Fruit fly (Drosophila melanogaster): ENCODE measurements around the gene Set.

Set gene

DNA sequence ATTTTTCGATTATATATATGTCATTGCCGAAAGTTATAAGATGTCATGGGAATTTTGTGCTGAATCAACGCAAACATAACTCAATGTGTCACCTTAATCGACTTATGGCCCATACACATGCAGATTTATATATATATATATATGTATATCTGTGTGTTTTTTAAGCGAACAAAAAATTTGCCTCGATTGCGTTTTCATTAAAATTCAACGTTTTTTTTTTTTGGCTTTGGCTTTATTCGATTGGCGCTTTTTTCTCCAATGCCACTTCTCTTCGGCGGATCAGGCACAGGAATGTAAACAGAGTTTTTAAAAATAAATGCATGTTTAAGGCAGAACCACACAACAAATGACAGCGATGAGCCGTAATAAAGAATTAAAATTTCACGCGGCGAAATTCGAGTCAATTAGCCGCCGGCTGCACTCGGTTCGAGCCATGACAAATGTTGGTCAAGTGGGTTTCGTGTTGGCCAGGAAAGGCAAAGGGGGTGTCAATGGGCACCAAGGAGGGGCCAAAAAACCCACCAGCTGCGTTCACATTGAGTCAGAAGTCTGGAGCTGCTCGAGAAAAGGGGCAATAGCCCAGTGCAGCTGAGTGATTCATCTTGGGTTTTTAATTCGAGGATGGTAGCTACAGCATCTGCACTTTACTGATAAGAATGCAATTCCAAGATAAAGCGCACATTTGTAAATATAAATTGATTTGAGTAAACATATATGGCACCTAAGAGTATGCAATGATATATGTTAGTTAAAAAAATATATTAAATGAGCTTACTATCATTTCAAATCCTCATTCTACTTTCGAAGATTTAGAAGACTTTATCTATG, 19.8 kb downstream of the Set start:
- 0 out of 3 replicates have a peak, but pooled peaks have one; percentile 19 for TF ChIP-seq C15 (GFP tag; IDR thresholded peaks at IDR 0.05)
- TF ChIP-seq fd64A (GFP tag; optimal IDR thresholded peaks at IDR 0.05) = no peak
- TF ChIP-seq Dad (GFP tag; optimal IDR thresholded peaks at IDR 0.05) = no peak
- 0 out of 3 replicates have a peak, but pooled peaks have one; percentile 22 for TF ChIP-seq Dbx (GFP tag; IDR thresholded peaks at IDR 0.05)
- TF ChIP-seq knrl (GFP tag; IDR thresholded peaks at IDR 0.05; ENCODE audit: partially characterized antibody) = no peak

DNA sequence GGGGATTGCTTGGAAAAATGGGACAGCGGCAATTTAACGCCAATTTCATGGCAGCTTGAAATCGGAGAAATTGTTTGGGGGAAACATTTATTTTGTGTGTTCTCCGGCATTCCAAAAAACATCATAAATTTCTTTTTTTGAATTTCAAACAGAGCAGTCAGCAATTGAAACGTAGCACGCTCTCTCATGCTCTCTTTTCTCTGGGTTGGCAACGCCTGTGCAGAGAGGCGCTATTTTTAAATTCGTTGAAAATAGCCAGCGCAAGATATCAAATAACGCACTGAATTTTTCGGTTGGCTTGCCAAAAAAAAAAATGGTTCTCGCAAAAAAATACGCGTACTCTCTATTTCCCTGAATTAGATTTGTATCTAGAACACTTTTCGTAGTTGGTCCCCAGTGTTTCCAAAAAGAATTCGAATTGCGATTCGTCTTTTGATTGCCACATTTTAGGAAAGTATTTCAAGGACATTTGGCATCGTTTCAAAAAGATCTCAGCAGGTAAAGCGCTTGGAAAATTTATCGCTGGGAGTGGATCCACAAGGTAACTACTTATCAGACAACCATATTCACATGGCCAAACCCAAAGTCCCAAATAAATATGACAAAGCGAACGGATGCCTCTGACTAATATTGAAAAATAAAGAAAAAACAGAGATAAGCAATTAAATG, 22.8 kb downstream of the Set start:
- TF ChIP-seq CG30403 (GFP tag; optimal IDR thresholded peaks at IDR 0.05) = no peak
- TF ChIP-seq BEAF-32 (GFP tag; optimal IDR thresholded peaks at IDR 0.05) = peak; percentile 10
- no peak for TF ChIP-seq mam (GFP tag; optimal IDR thresholded peaks at IDR 0.05)
- TF ChIP-seq Sox100B (GFP tag; optimal IDR thresholded peaks at IDR 0.05) = no peak
- TF ChIP-seq hb (GFP tag; IDR thresholded peaks at IDR 0.05; ENCODE audit: partially characterized antibody) = no peak
- no peak for TF ChIP-seq nom (GFP tag; optimal IDR thresholded peaks at IDR 0.05)
- peak; percentile 13 for TF ChIP-seq p53 (GFP tag; optimal IDR thresholded peaks at IDR 0.05)
- TF ChIP-seq Camta (GFP tag; optimal IDR thresholded peaks at IDR 0.05) = no peak
- peak; percentile 37 for TF ChIP-seq trem (tag; optimal IDR thresholded peaks at IDR 0.05)
- TF ChIP-seq dati (GFP tag; IDR thresholded peaks at IDR 0.05) = no peak
- TF ChIP-seq CG17328 (GFP tag; IDR thresholded peaks at IDR 0.05) = no peak
- TF ChIP-seq pros (GFP tag; optimal IDR thresholded peaks at IDR 0.05) = no peak
- TF ChIP-seq CG6175 (GFP tag; IDR thresholded peaks at IDR 0.05) = no peak
- TF ChIP-seq Sin3A (optimal IDR thresholded peaks at IDR 0.05) = no peak
- no peak for TF ChIP-seq Mrtf (GFP tag; IDR thresholded peaks at IDR 0.05)
- no peak for TF ChIP-seq Optix (GFP tag; IDR thresholded peaks at IDR 0.05)
- peak in 1 of 2 experiments; percentile 64 for TF ChIP-seq eve (GFP tag; optimal IDR thresholded peaks at IDR 0.05)
- TF ChIP-seq CG33557 (GFP tag; optimal IDR thresholded peaks at IDR 0.05) = no peak
- no peak for TF ChIP-seq CG6683 (GFP tag; optimal IDR thresholded peaks at IDR 0.05)
- peak; percentile 16 for TF ChIP-seq zen (tag; optimal IDR thresholded peaks at IDR 0.05)
- TF ChIP-seq NFAT (GFP tag; IDR thresholded peaks at IDR 0.05) = no peak
- TF ChIP-seq wdn (GFP tag; IDR thresholded peaks at IDR 0.05) = no peak
- peak; percentile 25 for TF ChIP-seq Hand (GFP tag; optimal IDR thresholded peaks at IDR 0.05)
- TF ChIP-seq klu (GFP tag; IDR thresholded peaks at IDR 0.05) = no peak
- no peak for TF ChIP-seq CG31441 (GFP tag; IDR thresholded peaks at IDR 0.05)
- no peak for TF ChIP-seq odd (GFP tag; optimal IDR thresholded peaks at IDR 0.05)
- TF ChIP-seq CrebB (tag; optimal IDR thresholded peaks at IDR 0.05) = no peak
- TF ChIP-seq CG17361 (GFP tag; IDR thresholded peaks at IDR 0.05) = no peak
- TF ChIP-seq jumu (GFP tag; optimal IDR thresholded peaks at IDR 0.05) = no peak
- TF ChIP-seq NC2α (GFP tag; optimal IDR thresholded peaks at IDR 0.05) = no peak
- no peak for TF ChIP-seq hbn (GFP tag; IDR thresholded peaks at IDR 0.05; ENCODE audit: partially characterized antibody)
- no peak for TF ChIP-seq CG4820 (GFP tag; optimal IDR thresholded peaks at IDR 0.05)
- TF ChIP-seq br (optimal IDR thresholded peaks at IDR 0.05) = no peak
- no peak for TF ChIP-seq CG3407 (GFP tag; optimal IDR thresholded peaks at IDR 0.05)
- no peak for TF ChIP-seq slou (GFP tag; optimal IDR thresholded peaks at IDR 0.05)
- TF ChIP-seq CkIIα-i1 (GFP tag; IDR thresholded peaks at IDR 0.05) = no peak
- peak; percentile 22 for TF ChIP-seq CG12659 (GFP tag; optimal IDR thresholded peaks at IDR 0.05)
- TF ChIP-seq Aef1 (GFP tag; IDR thresholded peaks at IDR 0.05) = no peak
- TF ChIP-seq sisA (GFP tag; IDR thresholded peaks at IDR 0.05) = no peak
- no peak for TF ChIP-seq Nf-YB (GFP tag; optimal IDR thresholded peaks at IDR 0.05)
- no peak for TF ChIP-seq CG6272 (GFP tag; IDR thresholded peaks at IDR 0.05)
- no peak for TF ChIP-seq CG5245 (GFP tag; optimal IDR thresholded peaks at IDR 0.05)
- TF ChIP-seq Myb (GFP tag; optimal IDR thresholded peaks at IDR 0.05) = peak; percentile 71

All from whole organism, embryonic.